Fruit fly (Drosophila melanogaster) whole organism, embryonic: ENCODE data around the gene CG3348.

Experiments
- Ada2b ChIP-seq: fragments of 200-800 bp; sonication (Bioruptor generic); IDR thresholded peaks from 2 replicates; pipeline ENCODE4 v1.3.6; 2022; ENCODE audit warnings: missing biosample characterization, missing genetic modification characterization
- Aef1 ChIP-seq: fragments of 200-800 bp; sonication (Bioruptor generic); IDR thresholded peaks from 3 replicates; pipeline ENCODE4 v1.3.6; 2022; ENCODE audit warnings: missing biosample characterization, missing genetic modification characterization
- B-H1 ChIP-seq: fragments of 200-800 bp; sonication (Bioruptor generic); IDR thresholded peaks from 3 replicates; pipeline ENCODE4 v1.3.6; 2022; ENCODE audit warnings: missing biosample characterization, missing genetic modification characterization
- CG1233 ChIP-seq: fragments of 200-800 bp; sonication (Bioruptor generic); optimal IDR thresholded peaks from 4 replicates; lab custom pipeline; 2018; ENCODE audit warnings: missing biosample characterization, mild to moderate bottlenecking, missing genetic modification characterization
- CG13296 ChIP-seq: fragments of 200-800 bp; sonication (Bioruptor generic); optimal IDR thresholded peaks from 3 replicates; lab custom pipeline; 2018; ENCODE audit warnings: missing biosample characterization, mild to moderate bottlenecking, missing genetic modification characterization
- CG13424 ChIP-seq: fragments of 200-800 bp; sonication (Bioruptor generic); optimal IDR thresholded peaks from 2 replicates; lab custom pipeline; 2019; ENCODE audit warnings: missing biosample characterization, mild to moderate bottlenecking, missing genetic modification characterization, moderate library complexity
- CG13624 ChIP-seq: fragments of 200-800 bp; sonication (Bioruptor generic); optimal IDR thresholded peaks from 2 replicates; lab custom pipeline; 2016; ENCODE audit warnings: missing biosample characterization, missing genetic modification characterization
- CG15514 ChIP-seq: fragments of 200-800 bp; sonication (Bioruptor generic); optimal IDR thresholded peaks from 3 replicates; lab custom pipeline; 2017; ENCODE audit warnings: missing biosample characterization, missing genetic modification characterization, mild to moderate bottlenecking, moderate library complexity, missing genetic modification reagents
- CG16863 ChIP-seq: fragments of 200-800 bp; sonication (Bioruptor generic); optimal IDR thresholded peaks from 3 replicates; lab custom pipeline; 2016; ENCODE audit warnings: missing biosample characterization, missing genetic modification characterization
- CG31224 ChIP-seq: fragments of 200-800 bp; sonication (Bioruptor generic); IDR thresholded peaks from 2 replicates; pipeline ENCODE4 v1.3.6; 2022; ENCODE audit warnings: missing biosample characterization, missing genetic modification characterization
- CG34376 ChIP-seq: fragments of 200-800 bp; sonication (Bioruptor generic); optimal IDR thresholded peaks from 2 replicates; lab custom pipeline; 2018; ENCODE audit warnings: missing biosample characterization, mild to moderate bottlenecking, missing genetic modification characterization
- CG4617 ChIP-seq: fragments of 200-800 bp; sonication (Bioruptor generic); optimal IDR thresholded peaks from 3 replicates; lab custom pipeline; 2016; ENCODE audit warnings: missing biosample characterization, missing genetic modification characterization, borderline replicate concordance
- CG4820 ChIP-seq: fragments of 200-800 bp; sonication (Bioruptor generic); optimal IDR thresholded peaks from 3 replicates; lab custom pipeline; 2016; ENCODE audit warnings: missing biosample characterization, missing genetic modification characterization
- CG6175 ChIP-seq: fragments of 200-800 bp; sonication (Bioruptor generic); IDR thresholded peaks from 3 replicates; pipeline ENCODE4 v1.3.6; 2022; ENCODE audit warnings: missing biosample characterization, missing genetic modification characterization
- CG6791 ChIP-seq: fragments of 200-800 bp; sonication (Bioruptor generic); IDR thresholded peaks from 3 replicates; pipeline ENCODE4 v1.3.6; 2022; ENCODE audit warnings: missing biosample characterization, missing genetic modification characterization; ENCODE audit not compliant: partially characterized antibody
- CG8765 ChIP-seq: fragments of 200-800 bp; sonication (Bioruptor generic); IDR thresholded peaks from 2 replicates; pipeline ENCODE4 v1.3.6; 2022; ENCODE audit warnings: missing biosample characterization, missing genetic modification characterization
- CG9437 ChIP-seq: fragments of 200-800 bp; sonication (Bioruptor generic); optimal IDR thresholded peaks from 2 replicates; lab custom pipeline; 2018; ENCODE audit warnings: missing biosample characterization, mild to moderate bottlenecking, missing genetic modification characterization
- CG9727 ChIP-seq: fragments of 200-800 bp; sonication (Bioruptor generic); optimal IDR thresholded peaks from 3 replicates; lab custom pipeline; 2017; ENCODE audit warnings: missing biosample characterization, mild to moderate bottlenecking, missing genetic modification characterization
- CG9876 ChIP-seq: fragments of 200-800 bp; sonication (Bioruptor generic); optimal IDR thresholded peaks from 2 replicates; lab custom pipeline; 2016; ENCODE audit warnings: missing biosample characterization, missing genetic modification characterization
- CTCF ChIP-seq: fragments of 200-800 bp; sonication (Bioruptor generic); optimal IDR thresholded peaks from 2 replicates; lab custom pipeline; 2017; ENCODE audit warnings: missing biosample characterization, mild to moderate bottlenecking, missing genetic modification characterization, moderate library complexity
- Ets65A ChIP-seq: fragments of 200-800 bp; sonication (Bioruptor generic); peaks from one replicate; lab custom pipeline; 2016; ENCODE audit warnings: missing biosample characterization, missing genetic modification characterization
- HLHmδ ChIP-seq: fragments of 200-800 bp; sonication (Bioruptor generic); optimal IDR thresholded peaks from 2 replicates; lab custom pipeline; 2018; ENCODE audit warnings: missing biosample characterization, mild to moderate bottlenecking, missing genetic modification characterization, moderate library complexity
- HmgD ChIP-seq: fragments of 200-800 bp; sonication (Bioruptor generic); optimal IDR thresholded peaks from 3 replicates; lab custom pipeline; 2016; ENCODE audit warnings: missing biosample characterization, missing genetic modification characterization
- Hsf ChIP-seq: fragments of 200-800 bp; sonication (Bioruptor generic); optimal IDR thresholded peaks from 3 replicates; lab custom pipeline; 2016; ENCODE audit warnings: missing biosample characterization, missing genetic modification characterization
- Nf-YC ChIP-seq: fragments of 200-800 bp; optimal IDR thresholded peaks from 3 replicates; lab custom pipeline; 2019; ENCODE audit warnings: missing biosample characterization, mild to moderate bottlenecking, missing genetic modification characterization, moderate library complexity
- Poxn ChIP-seq: fragments of 200-800 bp; sonication (Bioruptor generic); IDR thresholded peaks from 2 replicates; pipeline ENCODE4 v1.3.6; 2022; ENCODE audit warnings: missing biosample characterization, missing genetic modification characterization
- Ptx1 ChIP-seq: fragments of 200-800 bp; sonication (Bioruptor generic); IDR thresholded peaks from 2 replicates; pipeline ENCODE4 v1.3.6; 2022; ENCODE audit warnings: missing biosample characterization, missing genetic modification characterization
- Six4 ChIP-seq: fragments of 200-800 bp; sonication (Bioruptor generic); optimal IDR thresholded peaks from 2 replicates; lab custom pipeline; 2016; ENCODE audit warnings: missing biosample characterization, missing genetic modification characterization
- Sox102F ChIP-seq: fragments of 200-800 bp; sonication (Bioruptor generic); optimal IDR thresholded peaks from 2 replicates; lab custom pipeline; 2018; ENCODE audit warnings: missing biosample characterization, mild to moderate bottlenecking, missing genetic modification characterization, moderate library complexity
- Sry-δ ChIP-seq: fragments of 200-800 bp; sonication (Bioruptor generic); optimal IDR thresholded peaks from 2 replicates; lab custom pipeline; 2016; ENCODE audit warnings: missing biosample characterization, missing genetic modification characterization
- ac ChIP-seq: fragments of 200-800 bp; sonication (Bioruptor generic); optimal IDR thresholded peaks from 3 replicates; lab custom pipeline; 2017; ENCODE audit warnings: missing biosample characterization, mild to moderate bottlenecking, missing genetic modification characterization
- bsh ChIP-seq, 2 experiments: fragments of 200-800 bp; sonication (Bioruptor generic); optimal IDR thresholded peaks; 2 replicates each; lab custom pipeline; 2017 to 2018; ENCODE audit warnings: mild to moderate bottlenecking in 2 of 2, missing biosample characterization in 2 of 2, missing genetic modification characterization in 2 of 2, moderate library complexity in 1 of 2
- corto ChIP-seq: fragments of 200-800 bp; sonication (Bioruptor generic); optimal IDR thresholded peaks from 2 replicates; lab custom pipeline; 2016; ENCODE audit warnings: missing biosample characterization, mild to moderate bottlenecking, missing genetic modification characterization, moderate library complexity
- crc ChIP-seq: fragments of 200-800 bp; sonication (Bioruptor generic); optimal IDR thresholded peaks from 2 replicates; lab custom pipeline; 2016; ENCODE audit warnings: missing biosample characterization, missing genetic modification characterization
- dan ChIP-seq: fragments of 200-800 bp; sonication (Bioruptor generic); IDR thresholded peaks from 2 replicates; pipeline ENCODE4 v1.3.6; 2022; ENCODE audit warnings: missing biosample characterization, missing genetic modification characterization
- h ChIP-seq: fragments of >200 bp; optimal IDR thresholded peaks from 2 replicates; lab custom pipeline; 2017
- hb ChIP-seq: fragments of 200-800 bp; sonication (Bioruptor generic); IDR thresholded peaks from 3 replicates; pipeline ENCODE4 v1.3.6; 2022; ENCODE audit warnings: missing biosample characterization, missing genetic modification characterization; ENCODE audit not compliant: partially characterized antibody
- hkb ChIP-seq, 2 experiments: fragments of 200-800 bp in 1 of 2; fragments of >200 bp in 1 of 2; sonication (Bioruptor generic) in 1 of 2; IDR thresholded peaks in 1 of 2; optimal IDR thresholded peaks in 1 of 2; 2 replicates each; pipeline versions ENCODE4 v1.3.6 to Lab custom; 2017 to 2022; ENCODE audit warnings: missing biosample characterization in 1 of 2, missing genetic modification characterization in 1 of 2
- kah ChIP-seq: fragments of 200-800 bp; sonication (Bioruptor generic); optimal IDR thresholded peaks from 2 replicates; lab custom pipeline; 2018; ENCODE audit warnings: missing biosample characterization, mild to moderate bottlenecking, missing genetic modification characterization
- kay ChIP-seq: fragments of 200-800 bp; sonication (Bioruptor generic); optimal IDR thresholded peaks from 2 replicates; lab custom pipeline; 2016; ENCODE audit warnings: missing biosample characterization, missing genetic modification characterization
- lola ChIP-seq, 3 experiments: fragments of >200 bp in 2 of 3; fragments of 200-800 bp in 1 of 3; sonication (Bioruptor generic) in 1 of 3; optimal IDR thresholded peaks; 2 replicates each; lab custom pipeline; 2017 to 2019; ENCODE audit warnings: missing biosample characterization in 3 of 3, missing genetic modification characterization in 3 of 3, mild to moderate bottlenecking in 1 of 3, moderate library complexity in 1 of 3
- nerfin-1 ChIP-seq: fragments of 200-800 bp; sonication (Bioruptor generic); optimal IDR thresholded peaks from 3 replicates; lab custom pipeline; 2019; ENCODE audit warnings: missing biosample characterization, mild to moderate bottlenecking, missing genetic modification characterization, moderate library complexity
- nmo ChIP-seq: fragments of 200-800 bp; sonication (Bioruptor generic); optimal IDR thresholded peaks from 2 replicates; lab custom pipeline; 2018; ENCODE audit warnings: missing biosample characterization, mild to moderate bottlenecking, missing genetic modification characterization, moderate library complexity
- oc ChIP-seq: fragments of 200-800 bp; sonication (Bioruptor generic); optimal IDR thresholded peaks from 2 replicates; lab custom pipeline; 2018; ENCODE audit warnings: missing biosample characterization, mild to moderate bottlenecking, missing genetic modification characterization, moderate library complexity
- odd ChIP-seq: fragments of 200-800 bp; sonication (Bioruptor generic); optimal IDR thresholded peaks from 2 replicates; lab custom pipeline; 2017; ENCODE audit warnings: missing biosample characterization, mild to moderate bottlenecking, missing genetic modification characterization
- onecut ChIP-seq: fragments of 200-800 bp; sonication (Bioruptor generic); IDR thresholded peaks from 2 replicates; pipeline ENCODE4 v1.3.6; 2022; ENCODE audit warnings: missing biosample characterization, missing genetic modification characterization
- pan ChIP-seq, 4 experiments: fragments of >200 bp in 3 of 4; fragments of 200-800 bp in 1 of 4; sonication (Bioruptor generic) in 1 of 4; optimal IDR thresholded peaks in 3 of 4; IDR thresholded peaks in 1 of 4; 2 replicates each; pipeline versions ENCODE4 v1.3.6 to Lab custom; 2017 to 2022; ENCODE audit warnings: missing biosample characterization in 2 of 4, missing genetic modification characterization in 2 of 4, mixed read lengths in 1 of 4
- pfk ChIP-seq: fragments of 200-800 bp; sonication (Bioruptor generic); optimal IDR thresholded peaks from 2 replicates; lab custom pipeline; 2018; ENCODE audit warnings: missing biosample characterization, mild to moderate bottlenecking, missing genetic modification characterization, moderate library complexity
- sd ChIP-seq: fragments of 200-800 bp; sonication (Bioruptor generic); optimal IDR thresholded peaks from 3 replicates; lab custom pipeline; 2018; ENCODE audit warnings: missing biosample characterization, mild to moderate bottlenecking, missing genetic modification characterization, moderate library complexity
- sqz ChIP-seq: fragments of 200-800 bp; sonication (Bioruptor generic); optimal IDR thresholded peaks from 3 replicates; lab custom pipeline; 2018; ENCODE audit warnings: missing biosample characterization, mild to moderate bottlenecking, missing genetic modification characterization
- ssp ChIP-seq: fragments of 200-800 bp; sonication (Bioruptor generic); IDR thresholded peaks from 2 replicates; pipeline ENCODE4 v1.3.6; 2022; ENCODE audit warnings: missing biosample characterization, missing genetic modification characterization
- tap ChIP-seq: fragments of 200-800 bp; optimal IDR thresholded peaks from 3 replicates; lab custom pipeline; 2019; ENCODE audit warnings: missing biosample characterization, mild to moderate bottlenecking, missing genetic modification characterization, moderate library complexity

The CG3348 gene

dm6 chr3R:27245401-27245757 lies 46.6 kb downstream of the CG3348 start (continued):
- TF ChIP-seq HLHmδ (GFP tag; lab: Kevin White, UChicago) (no peak), CG31224 (GFP tag; lab: Robert Waterston, UW) (no peak), CG9876 (no peak), corto (GFP tag; lab: Kevin White, UChicago) (no peak), CG6175 (GFP tag; lab: Robert Waterston, UW) (no peak; the same call in 2 of the 3 replicates), CG9727 (GFP tag; lab: Kevin White, UChicago) (no peak), h (no peak), CG4617 (GFP tag; lab: Kevin White, UChicago) (no peak), hkb (optimal IDR thresholded peaks at IDR 0.05; lab: Kevin White, UChicago) (no peak), hkb (GFP tag; IDR thresholded peaks at IDR 0.05; lab: Robert Waterston, UW) (no peak), dan (GFP tag; lab: Robert Waterston, UW) (no peak), B-H1 (GFP tag; lab: Robert Waterston, UW) (no peak), nmo (GFP tag; lab: Kevin White, UChicago) (peak; percentile 10), CG6791 (no peak), CG13424 (tag; lab: Kevin White, UChicago) (no peak), onecut (GFP tag; lab: Robert Waterston, UW) (no peak), Sox102F (no peak), Ets65A (GFP tag; lab: Kevin White, UChicago) (no peak), CG9437 (GFP tag; lab: Kevin White, UChicago) (no peak), Ptx1 (GFP tag; lab: Robert Waterston, UW) (no peak), Hsf (GFP tag; lab: Kevin White, UChicago) (no peak), Sry-δ (GFP tag; lab: Kevin White, UChicago) (peak; percentile 16), kay (GFP tag; lab: Kevin White, UChicago) (peak; percentile 38), HmgD (no peak), nerfin-1 (no peak), crc (GFP tag; lab: Kevin White, UChicago) (no peak), CG15514 (no peak), CG1233 (no peak), Six4 (GFP tag; lab: Kevin White, UChicago) (no peak), kah (GFP tag; lab: Kevin White, UChicago) (no peak), Ada2b (GFP tag; lab: Robert Waterston, UW) (no peak), CG16863 (GFP tag; lab: Kevin White, UChicago) (no peak), lola (GFP tag; optimal IDR thresholded peaks at IDR 0.05; lab: Kevin White, UChicago) (no peak), sd (tag; lab: Kevin White, UChicago) (no peak), ac (GFP tag; lab: Kevin White, UChicago) (no peak), CTCF (GFP tag; lab: Kevin White, UChicago) (no peak), tap (tag; lab: Kevin White, UChicago) (no peak), Nf-YC (peak; percentile 50), Aef1 (GFP tag; lab: Robert Waterston, UW) (no peak), CG13296 (no peak), sqz (GFP tag; lab: Kevin White, UChicago) (no peak), oc (tag; lab: Kevin White, UChicago) (no peak), odd (GFP tag; lab: Kevin White, UChicago) (no peak), pan (optimal IDR thresholded peaks at IDR 0.05; lab: Kevin White, UChicago) (no peak), pan (GFP tag; optimal IDR thresholded peaks at IDR 0.05 in 1 of 2, IDR thresholded peaks at IDR 0.05 in 1 of 2) (no peak), Poxn (GFP tag; lab: Robert Waterston, UW) (no peak), CG13624 (GFP tag; lab: Kevin White, UChicago) (no peak), hb (GFP tag; lab: Robert Waterston, UW) (no peak), CG34376 (GFP tag; lab: Kevin White, UChicago) (no peak), CG8765 (GFP tag; lab: Robert Waterston, UW) (no peak), ssp (no peak), CG4820 (no peak), bsh (GFP tag; optimal IDR thresholded peaks at IDR 0.05; lab: Kevin White, UChicago) (no peak), pfk (GFP tag; lab: Kevin White, UChicago) (no peak)
